Fruit fly (Drosophila melanogaster): ENCODE data around the gene CG6495.

The CG6495 gene

DNA sequence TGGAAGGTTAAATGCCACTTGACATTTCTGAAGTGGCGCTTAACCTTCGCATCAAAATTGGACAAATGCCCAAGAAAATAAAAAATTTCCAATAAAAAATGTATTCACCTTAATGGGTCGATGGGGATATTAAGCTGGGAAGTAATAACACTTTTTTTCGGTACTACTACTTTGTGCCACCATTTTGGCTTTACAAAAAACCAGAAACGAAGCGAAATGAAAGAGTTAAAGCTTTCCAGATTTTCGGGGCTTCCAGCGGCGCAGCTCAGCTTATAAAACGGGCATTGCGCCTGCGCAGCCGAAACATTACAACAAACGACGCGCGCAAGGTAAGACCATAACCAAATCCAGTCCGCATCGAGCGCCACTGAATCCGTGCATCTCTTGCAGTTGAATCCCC, 9.7 kb downstream of the CG6495 start, which contains the start of gene CG17127:
CG17127 (plus strand) TSS at position 301 of the 400 bp plus-strand sequence.
- TF ChIP-seq insv (optimal IDR thresholded peaks at IDR 0.05), result no peak
- no peak for TF ChIP-seq psq (optimal IDR thresholded peaks at IDR 0.05)
- TF ChIP-seq ttk (optimal IDR thresholded peaks at IDR 0.05), result no peak
- TF ChIP-seq h (optimal IDR thresholded peaks at IDR 0.05), result no peak
- TF ChIP-seq Sin3A (optimal IDR thresholded peaks at IDR 0.05), result no peak
- no peak for TF ChIP-seq Myc (optimal IDR thresholded peaks at IDR 0.05)

DNA sequence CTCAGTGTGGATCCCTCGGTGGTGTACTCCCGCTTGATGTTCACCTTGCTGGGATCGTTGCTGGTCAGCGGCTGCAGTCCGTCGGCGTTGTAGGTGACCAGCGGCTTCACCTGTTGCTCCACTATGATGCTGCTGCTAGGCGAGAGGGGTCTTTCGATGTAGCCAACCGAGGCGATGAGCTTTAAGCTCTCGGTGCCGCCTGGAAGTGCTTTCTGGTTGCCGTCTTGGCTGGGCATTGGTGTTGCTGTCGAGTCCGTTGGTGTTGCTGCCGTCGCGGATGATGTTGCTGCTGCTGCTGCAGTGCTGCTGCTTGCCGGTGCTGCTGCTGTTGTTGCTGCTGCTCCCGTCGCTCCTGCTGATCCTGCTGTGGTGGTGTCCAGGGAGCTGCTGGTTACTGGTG, 13.1 kb downstream of the CG6495 start:
- no peak for TF ChIP-seq h (optimal IDR thresholded peaks at IDR 0.05)
- no peak for TF ChIP-seq Sin3A (optimal IDR thresholded peaks at IDR 0.05)
- TF ChIP-seq ttk (optimal IDR thresholded peaks at IDR 0.05), result no peak
- TF ChIP-seq psq (optimal IDR thresholded peaks at IDR 0.05), result no peak
- no peak for TF ChIP-seq Myc (optimal IDR thresholded peaks at IDR 0.05)
- no peak for TF ChIP-seq insv (optimal IDR thresholded peaks at IDR 0.05)

DNA sequence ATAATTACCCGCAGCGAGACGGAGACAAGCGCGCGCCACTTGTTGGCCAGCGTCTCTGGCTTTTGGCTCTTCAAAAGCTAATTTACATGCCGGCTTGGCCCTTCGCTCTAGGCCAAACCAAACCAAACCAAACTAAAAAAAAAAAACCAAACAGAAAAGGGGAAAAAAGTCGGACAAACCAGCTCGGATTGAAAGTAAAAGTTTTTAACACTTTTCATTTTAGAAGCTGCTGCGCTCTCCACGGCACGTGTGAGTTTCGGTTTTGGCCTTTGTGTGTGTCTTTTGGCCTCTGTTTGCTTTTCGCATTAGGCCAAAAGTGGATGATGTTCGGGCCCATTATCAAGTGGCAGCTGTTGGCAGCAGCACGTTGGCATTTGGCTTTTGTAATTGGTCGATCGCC, 20.3 kb downstream of the CG6495 start:
- TF ChIP-seq insv (optimal IDR thresholded peaks at IDR 0.05) (no peak), psq (optimal IDR thresholded peaks at IDR 0.05) (no peak), Myc (optimal IDR thresholded peaks at IDR 0.05) (no peak), h (optimal IDR thresholded peaks at IDR 0.05) (no peak), Sin3A (optimal IDR thresholded peaks at IDR 0.05) (no peak), ttk (optimal IDR thresholded peaks at IDR 0.05) (no peak)

DNA sequence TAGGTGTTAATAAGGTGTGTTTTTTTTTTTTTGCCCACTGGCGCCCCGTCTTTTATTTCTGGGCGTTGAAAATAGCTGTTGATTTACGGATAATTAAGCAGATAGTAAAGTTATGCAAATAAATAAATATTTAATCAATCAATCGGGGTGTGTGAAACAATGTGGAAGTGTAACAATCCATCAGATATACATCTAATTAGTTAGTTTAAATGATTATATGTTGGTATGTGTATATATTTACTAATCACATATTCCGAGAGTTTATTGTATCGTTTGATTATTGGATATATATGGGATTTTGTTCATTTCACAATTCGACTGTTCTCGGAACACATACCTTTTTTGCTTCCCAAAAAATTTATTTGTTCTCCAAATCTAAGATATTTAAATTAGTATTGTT, 29.0 kb downstream of the CG6495 start, which contains the start of gene CG31870:
CG31870 (plus strand) TSS at position 301 of the 400 bp plus-strand sequence.
- no peak for TF ChIP-seq Myc (optimal IDR thresholded peaks at IDR 0.05)
- TF ChIP-seq insv (optimal IDR thresholded peaks at IDR 0.05), result no peak
- TF ChIP-seq Sin3A (optimal IDR thresholded peaks at IDR 0.05), result no peak
- no peak for TF ChIP-seq psq (optimal IDR thresholded peaks at IDR 0.05)
- no peak for TF ChIP-seq ttk (optimal IDR thresholded peaks at IDR 0.05)
- no peak for TF ChIP-seq h (optimal IDR thresholded peaks at IDR 0.05)

DNA sequence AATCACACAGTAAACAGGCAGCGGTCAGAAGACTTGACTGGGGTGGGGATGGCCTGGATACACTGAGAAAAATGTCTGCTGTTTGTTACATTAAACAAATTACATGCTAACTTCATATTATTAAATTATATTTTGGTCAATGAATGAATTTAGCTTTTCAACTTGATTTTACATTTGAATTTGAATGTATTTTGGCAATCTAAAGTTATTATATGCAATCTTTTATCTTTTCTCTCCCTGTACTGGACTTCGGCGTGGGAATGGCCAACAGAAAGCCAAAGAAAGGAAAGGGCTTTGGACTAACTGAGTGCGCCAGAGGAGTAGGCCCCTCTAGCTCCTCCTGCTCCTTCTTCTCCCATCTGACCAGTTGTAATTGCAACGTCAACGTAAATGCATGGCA, 30.4 kb downstream of the CG6495 start:
- TF ChIP-seq psq (optimal IDR thresholded peaks at IDR 0.05) (no peak), h (optimal IDR thresholded peaks at IDR 0.05) (no peak), Myc (optimal IDR thresholded peaks at IDR 0.05) (no peak), ttk (optimal IDR thresholded peaks at IDR 0.05) (no peak), insv (optimal IDR thresholded peaks at IDR 0.05) (no peak), Sin3A (optimal IDR thresholded peaks at IDR 0.05) (no peak)

DNA sequence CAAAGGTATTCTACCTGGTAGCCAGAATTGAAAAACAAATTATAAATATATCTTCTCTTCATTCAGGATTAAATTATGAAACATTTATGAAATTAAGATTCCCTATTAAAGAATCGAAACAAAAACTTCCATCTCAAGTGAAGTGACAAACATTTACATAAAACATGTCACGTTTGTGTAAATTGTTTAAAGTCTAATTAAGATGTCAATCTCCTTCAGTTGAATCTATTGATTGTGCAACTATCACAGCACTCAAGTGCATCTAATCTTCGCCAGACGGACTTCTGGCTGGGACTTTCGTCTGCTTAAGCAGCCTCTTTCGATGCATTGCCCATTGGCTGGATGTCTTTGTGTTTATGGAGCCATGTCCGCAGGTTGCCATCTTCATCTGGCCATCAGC, 31.2 kb downstream of the CG6495 start:
- TF ChIP-seq psq (optimal IDR thresholded peaks at IDR 0.05) (no peak), insv (optimal IDR thresholded peaks at IDR 0.05) (no peak), Myc (optimal IDR thresholded peaks at IDR 0.05) (no peak), Sin3A (optimal IDR thresholded peaks at IDR 0.05) (no peak), h (optimal IDR thresholded peaks at IDR 0.05) (no peak), ttk (optimal IDR thresholded peaks at IDR 0.05) (no peak)

DNA sequence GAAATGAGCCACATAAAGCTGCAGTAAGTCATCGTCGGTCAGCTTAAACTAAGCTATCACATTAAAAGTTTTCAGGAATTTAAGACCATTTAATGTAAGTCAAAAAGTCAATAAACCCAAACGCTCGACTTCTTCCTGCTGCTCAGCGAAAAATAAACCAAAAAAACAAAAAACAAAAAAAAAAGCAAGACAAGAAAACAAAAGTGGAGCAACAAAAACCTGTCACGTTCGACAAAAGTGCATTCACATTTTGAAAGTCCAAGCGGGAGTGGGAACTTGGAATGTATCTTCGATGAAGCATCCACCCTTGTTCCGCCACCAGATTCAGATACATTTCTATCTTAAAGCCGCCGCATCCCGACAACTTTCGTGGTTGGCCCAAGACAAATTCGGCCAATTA, 33.1 kb downstream of the CG6495 start:
- TF ChIP-seq Myc (optimal IDR thresholded peaks at IDR 0.05), result no peak
- TF ChIP-seq h (optimal IDR thresholded peaks at IDR 0.05), result no peak
- no peak for TF ChIP-seq insv (optimal IDR thresholded peaks at IDR 0.05)
- no peak for TF ChIP-seq Sin3A (optimal IDR thresholded peaks at IDR 0.05)
- no peak for TF ChIP-seq psq (optimal IDR thresholded peaks at IDR 0.05)
- no peak for TF ChIP-seq ttk (optimal IDR thresholded peaks at IDR 0.05)

DNA sequence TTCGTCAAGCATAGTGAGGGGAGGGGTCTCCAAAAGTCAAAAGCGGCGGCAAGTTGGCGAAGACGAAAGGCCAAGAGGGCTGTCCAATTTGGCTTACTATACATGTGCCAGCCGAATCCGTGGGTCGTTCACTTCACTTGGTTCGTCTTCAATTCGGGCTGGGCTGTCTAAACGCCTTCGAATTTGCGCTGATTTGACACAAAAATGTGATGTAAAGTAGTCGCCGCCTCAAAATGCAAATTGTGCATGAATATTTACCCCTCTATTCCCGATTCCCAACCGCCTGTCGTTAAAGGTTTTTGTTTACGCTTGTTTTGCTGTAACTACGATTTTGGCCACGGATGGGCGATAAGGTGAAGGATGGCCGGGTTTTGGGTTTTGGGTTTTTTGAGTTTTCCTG, 34.8 kb downstream of the CG6495 start:
- TF ChIP-seq Sin3A (optimal IDR thresholded peaks at IDR 0.05) (no peak), Myc (optimal IDR thresholded peaks at IDR 0.05) (no peak)

DNA sequence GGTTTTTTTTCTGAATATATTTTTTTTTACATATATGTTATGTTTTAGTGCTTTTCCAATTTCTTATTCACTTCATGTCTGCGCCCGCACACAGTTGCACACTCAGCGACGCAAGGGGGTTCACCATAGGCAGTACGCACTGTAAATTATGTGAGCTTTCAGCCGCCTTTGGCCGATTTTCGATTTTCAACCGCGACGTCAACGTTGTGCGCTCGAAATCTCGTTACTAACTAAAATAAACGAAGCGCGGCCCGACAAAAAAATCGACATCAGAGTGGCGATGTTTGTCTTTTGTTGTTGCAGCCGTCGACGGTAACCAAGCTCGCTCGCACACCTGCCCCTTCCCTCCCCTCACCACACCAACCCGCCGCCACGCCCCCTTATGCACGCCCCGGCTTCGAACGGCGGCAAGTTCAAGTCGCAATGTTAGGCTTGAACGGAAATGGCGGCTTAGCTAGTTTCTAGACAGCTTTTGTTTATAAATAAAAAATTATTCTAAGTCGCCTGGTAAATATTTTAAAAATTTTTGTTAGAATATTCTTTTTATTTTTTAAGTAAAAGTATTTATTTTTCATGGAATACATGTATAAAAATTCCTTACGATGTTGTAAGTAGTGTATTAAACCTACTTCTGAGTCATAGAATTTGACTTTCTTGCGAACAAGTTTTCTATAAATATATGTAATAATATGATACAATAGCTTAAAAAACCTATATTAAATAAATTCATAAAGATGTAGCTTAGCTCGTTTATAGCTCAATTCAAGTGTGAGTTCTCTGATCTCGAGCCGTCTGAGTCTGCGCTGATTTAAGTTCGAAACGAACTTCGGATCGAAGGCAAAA, 40.2 kb downstream of the CG6495 start, which contains the start of gene CG31869:
CG31869 (minus strand) TSS at position 233 of the 843 bp plus-strand sequence.
- TF ChIP-seq insv (optimal IDR thresholded peaks at IDR 0.05) (no peak), h (optimal IDR thresholded peaks at IDR 0.05) (no peak), Sin3A (optimal IDR thresholded peaks at IDR 0.05) (no peak), ttk (optimal IDR thresholded peaks at IDR 0.05) (no peak), psq (optimal IDR thresholded peaks at IDR 0.05) (no peak), Myc (optimal IDR thresholded peaks at IDR 0.05) (no peak)

DNA sequence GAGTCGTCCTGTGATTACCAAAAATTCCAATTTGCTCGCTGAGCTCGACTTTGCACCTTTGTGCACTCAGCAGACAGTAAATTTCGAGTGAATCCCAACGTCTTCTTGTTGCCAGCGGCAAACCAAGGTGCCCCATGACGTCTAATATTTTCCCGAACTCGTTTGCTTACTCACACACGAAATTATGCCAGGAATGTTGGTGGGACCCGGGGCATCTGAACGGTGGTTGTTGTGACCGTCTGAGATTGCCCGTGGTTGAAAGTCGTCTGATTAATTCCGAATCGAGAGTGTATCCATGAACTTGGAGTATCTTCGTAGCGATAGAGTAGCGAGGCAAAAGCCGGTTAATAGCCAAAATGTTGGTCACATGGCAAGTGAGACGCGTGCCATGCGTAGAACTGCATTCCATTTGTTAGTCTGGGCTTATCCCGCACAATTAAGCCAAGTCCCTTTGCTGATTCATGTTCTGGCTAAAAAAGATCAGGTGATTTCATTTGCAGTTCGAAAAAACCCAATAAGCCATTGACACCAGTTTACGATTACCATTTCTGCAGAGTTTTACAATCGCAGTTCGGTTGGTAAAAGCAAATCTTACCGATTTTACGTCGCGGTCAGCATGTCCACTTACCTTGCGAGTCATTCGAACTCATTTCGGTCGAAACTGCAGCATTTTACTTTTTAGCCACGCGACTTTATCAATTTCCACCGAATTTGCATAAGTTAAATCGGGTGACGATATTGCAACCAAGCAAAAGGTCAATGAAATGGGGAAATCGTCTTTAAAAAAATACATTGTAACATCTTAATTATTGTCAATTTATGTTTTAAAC, 41.2 kb downstream of the CG6495 start:
- TF ChIP-seq insv (optimal IDR thresholded peaks at IDR 0.05) (no peak), ttk (optimal IDR thresholded peaks at IDR 0.05) (no peak), h (optimal IDR thresholded peaks at IDR 0.05) (no peak), psq (optimal IDR thresholded peaks at IDR 0.05) (no peak), Sin3A (optimal IDR thresholded peaks at IDR 0.05) (no peak), Myc (optimal IDR thresholded peaks at IDR 0.05) (no peak)

All from Kc167 (cell line).